Worm (Caenorhabditis elegans): Measurements from ENCODE around the gene C48B4.10.

C48B4.10 gene

DNA sequence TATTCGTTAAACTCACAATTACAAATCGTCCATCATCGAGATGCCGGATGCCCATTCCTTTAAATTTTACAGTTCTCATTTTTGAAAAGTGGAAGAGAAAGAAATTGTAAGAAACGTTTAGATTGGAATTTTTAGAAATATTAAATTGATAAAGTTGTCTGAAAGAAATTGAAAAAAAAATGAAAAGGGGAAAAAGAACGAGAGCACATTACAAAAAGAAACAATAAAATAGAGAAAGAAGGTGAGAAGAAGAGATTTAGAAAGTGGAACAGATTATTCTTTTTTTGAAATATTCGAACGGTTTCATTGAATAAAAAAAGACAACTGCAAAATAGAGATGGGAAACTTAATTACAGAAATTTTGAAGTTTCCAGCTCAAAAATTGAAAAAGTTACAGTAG lies 3.2 kb downstream of the C48B4.10 start, which contains the start of gene C48B4.8:
TSS of gene C48B4.8 (minus strand) at position 101 of the 400 bp plus-strand sequence.
- no peak for TF ChIP-seq unc-62 (GFP tag; optimal IDR thresholded peaks at IDR 0.05)

DNA sequence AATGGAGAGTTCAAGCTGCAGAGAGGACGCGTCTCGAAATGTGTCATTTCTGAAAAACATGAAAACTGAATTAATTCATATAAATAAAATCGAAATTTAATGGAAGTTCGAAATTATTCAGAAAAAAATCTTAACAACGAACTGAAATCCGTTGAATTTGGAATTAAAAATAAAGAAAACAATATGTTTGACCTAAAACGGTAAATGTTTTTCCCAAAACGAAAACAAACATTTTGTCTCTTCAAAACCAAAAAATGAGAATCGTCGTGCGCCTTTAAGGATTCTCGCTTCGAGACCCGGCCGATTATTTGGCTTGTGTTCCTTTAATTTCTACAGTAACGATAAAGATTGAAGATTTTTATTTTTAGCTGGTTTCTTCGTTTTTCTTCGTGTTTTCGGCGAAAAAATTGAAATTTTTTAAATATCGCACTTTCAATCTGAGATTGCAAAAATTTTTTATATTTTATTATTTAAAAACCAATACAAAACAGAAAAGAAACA lies 4.9 kb downstream of the C48B4.10 start, which contains the start of gene C48B4.7:
TSS of gene C48B4.7 (minus strand) at position 51 of the 501 bp plus-strand sequence.
- no peak for TF ChIP-seq unc-62 (GFP tag; optimal IDR thresholded peaks at IDR 0.05)

DNA sequence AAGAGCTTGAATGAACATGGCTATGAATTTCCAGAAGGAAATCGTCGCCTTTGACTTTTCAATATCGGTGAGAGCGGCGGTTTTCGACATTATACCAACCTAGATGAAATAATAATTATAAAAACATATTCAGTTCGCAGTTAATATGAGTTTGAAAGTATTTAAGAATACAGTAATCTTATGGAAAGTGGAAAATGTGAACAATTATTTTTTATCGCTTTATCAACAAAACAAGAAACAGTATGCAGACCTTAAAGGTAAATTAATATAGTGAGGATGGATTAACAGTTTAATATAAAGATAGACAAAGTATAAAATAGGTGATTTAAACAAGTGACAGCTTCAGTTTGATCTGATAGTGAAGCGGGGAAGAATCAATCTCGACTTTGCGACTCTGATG lies 5.8 kb downstream of the C48B4.10 start, which contains the start of gene C48B4.6:
TSS of gene C48B4.6 (minus strand) at position 101 of the 400 bp plus-strand sequence.
- no peak for TF ChIP-seq unc-62 (GFP tag; optimal IDR thresholded peaks at IDR 0.05)

DNA sequence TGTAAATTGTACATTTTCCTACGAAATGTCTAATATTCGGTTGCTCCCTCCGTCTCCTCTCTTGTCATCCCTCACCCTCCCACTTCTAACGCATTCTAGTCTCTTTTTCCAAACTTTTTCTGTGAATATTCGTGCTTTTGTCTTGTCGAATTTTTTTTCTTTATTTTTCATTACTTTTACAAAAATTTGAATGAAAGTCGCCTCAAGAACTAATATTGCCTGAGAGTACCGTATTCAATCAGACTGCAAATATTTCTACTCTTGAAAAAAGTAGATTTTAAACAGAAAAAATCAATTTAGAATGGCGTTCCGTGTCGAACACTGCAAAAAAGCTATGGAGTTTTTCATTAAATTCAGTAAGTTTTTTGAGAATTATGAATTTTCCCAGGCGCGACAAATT lies 8.0 kb downstream of the C48B4.10 start, which contains the start of gene ZK1098.11:
TSS of gene ZK1098.11 (plus strand) at position 301 of the 400 bp plus-strand sequence.
- no peak for TF ChIP-seq unc-62 (GFP tag; optimal IDR thresholded peaks at IDR 0.05)

DNA sequence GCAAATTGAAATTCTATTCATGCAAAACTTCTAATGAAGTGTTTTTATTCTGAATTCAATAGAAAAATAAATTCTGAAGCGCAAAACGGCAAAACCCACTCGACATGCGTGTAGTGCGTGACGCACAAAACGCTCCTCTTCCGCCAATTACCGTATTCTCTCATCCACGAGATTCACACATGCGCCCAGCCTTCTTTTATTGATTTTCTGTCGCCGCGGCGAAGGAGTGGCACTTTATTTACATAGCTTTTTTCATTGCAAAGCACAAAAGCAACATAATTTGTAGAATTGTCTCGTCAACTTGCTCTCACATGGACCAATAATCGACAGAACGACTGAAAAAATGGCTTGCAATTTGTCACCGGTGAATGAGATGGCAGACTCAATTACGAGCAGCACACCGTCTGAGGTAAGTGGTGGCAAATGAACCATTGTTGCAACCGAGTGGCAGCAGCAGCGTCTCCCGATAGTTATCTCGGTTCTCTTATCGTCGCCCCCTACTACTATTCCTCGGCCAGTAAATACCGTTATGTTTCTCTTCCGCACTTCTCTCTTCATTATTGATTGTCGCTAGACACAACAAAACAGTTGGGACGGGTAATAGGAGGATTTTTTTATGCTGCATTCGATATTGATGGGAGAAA lies 18.2 kb downstream of the C48B4.10 start, which contains the start of gene unc-16:
TSS of gene unc-16 (plus strand) at position 243 of the 644 bp plus-strand sequence.
- no peak for TF ChIP-seq unc-62 (GFP tag; optimal IDR thresholded peaks at IDR 0.05)

DNA sequence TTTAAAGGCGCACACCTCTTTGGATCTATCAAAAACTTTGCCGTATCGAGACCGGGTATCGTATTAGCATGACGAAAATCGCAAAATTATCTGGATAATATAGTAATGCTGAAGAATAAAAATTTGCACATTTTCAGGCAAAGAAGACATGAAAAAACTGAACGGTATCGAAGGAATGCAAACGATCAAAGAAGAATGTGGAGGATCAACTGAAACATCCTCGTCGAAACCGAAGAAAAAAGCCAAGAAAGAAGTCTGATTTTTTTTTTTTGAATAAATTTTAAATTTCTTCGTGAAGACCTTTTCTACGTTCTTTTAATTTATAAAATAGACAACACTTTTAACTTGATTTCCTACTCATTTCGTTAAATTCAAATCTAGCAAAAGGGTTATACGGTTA lies 19.5 kb downstream of the C48B4.10 start, which contains the start of gene ZK1098.12:
TSS of gene ZK1098.12 (plus strand) at position 301 of the 400 bp plus-strand sequence.
- no peak for TF ChIP-seq unc-62 (GFP tag; optimal IDR thresholded peaks at IDR 0.05)

DNA sequence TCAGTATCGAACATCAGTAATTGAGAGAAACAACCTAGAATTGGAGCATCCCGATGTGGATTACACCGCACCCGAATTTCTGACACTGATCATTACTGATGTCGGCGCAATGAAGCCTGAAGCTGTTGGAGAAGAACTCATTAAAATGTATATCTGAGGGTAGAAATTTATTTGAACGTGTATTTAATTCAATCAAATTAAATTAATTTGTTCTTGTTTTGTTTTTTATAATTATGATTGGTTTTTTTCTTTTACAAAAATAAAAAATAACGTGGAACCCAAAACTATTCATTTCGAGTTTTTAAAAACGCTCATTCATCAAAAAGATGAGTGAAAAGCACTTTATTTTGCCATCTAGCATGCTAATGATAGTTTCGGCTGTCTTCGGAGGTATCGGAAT lies 20.2 kb downstream of the C48B4.10 start, which contains the start of gene ZK1098.9:
TSS of gene ZK1098.9 (plus strand) at position 301 of the 400 bp plus-strand sequence.
- TF ChIP-seq unc-62 (GFP tag; optimal IDR thresholded peaks at IDR 0.05): no peak

DNA sequence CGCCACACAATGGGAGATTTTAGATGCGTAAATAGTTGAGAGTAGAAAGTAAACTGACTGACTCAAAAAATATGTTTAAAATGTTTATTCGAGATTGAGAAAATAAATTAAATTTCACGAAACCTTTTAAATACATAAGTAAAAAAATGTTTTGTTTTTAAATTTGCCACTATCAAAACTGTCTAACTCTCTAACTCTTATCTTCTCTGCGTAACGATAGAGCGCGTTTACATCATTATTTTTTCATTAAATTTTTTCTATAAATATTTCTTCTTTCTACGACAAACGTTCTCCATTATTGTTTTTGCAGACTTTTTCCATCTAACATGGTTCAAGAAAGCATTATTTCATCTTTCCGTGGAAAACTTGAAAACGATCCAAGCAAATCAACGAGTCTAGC lies 21.5 kb downstream of the C48B4.10 start, which contains the start of gene eif-2Balpha:
TSS of gene eif-2Balpha (plus strand) at position 304 of the 400 bp plus-strand sequence.
- no peak for TF ChIP-seq unc-62 (GFP tag; optimal IDR thresholded peaks at IDR 0.05)

DNA sequence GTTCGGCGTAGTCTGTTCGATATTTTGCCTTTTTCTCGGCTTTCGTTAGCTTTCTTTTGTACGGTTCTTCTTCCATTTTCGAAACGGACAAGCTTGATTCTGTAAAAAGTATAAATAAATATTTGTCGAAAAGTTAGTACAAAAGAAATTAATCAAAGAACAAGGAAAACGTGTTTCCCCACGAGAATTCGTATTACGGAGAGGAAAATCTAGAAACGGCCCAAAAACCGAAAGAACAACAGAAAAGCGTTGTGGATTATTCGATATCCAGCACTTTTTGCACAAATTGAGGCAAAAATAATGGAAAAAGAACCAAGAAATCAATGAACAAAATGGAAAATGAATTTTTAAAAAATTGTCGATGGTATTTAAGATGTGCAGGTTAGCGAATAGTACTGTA lies 22.0 kb downstream of the C48B4.10 start, which contains the start of gene mut-7:
TSS of gene mut-7 (minus strand) at position 101 of the 400 bp plus-strand sequence.
- no peak for TF ChIP-seq unc-62 (GFP tag; optimal IDR thresholded peaks at IDR 0.05)

DNA sequence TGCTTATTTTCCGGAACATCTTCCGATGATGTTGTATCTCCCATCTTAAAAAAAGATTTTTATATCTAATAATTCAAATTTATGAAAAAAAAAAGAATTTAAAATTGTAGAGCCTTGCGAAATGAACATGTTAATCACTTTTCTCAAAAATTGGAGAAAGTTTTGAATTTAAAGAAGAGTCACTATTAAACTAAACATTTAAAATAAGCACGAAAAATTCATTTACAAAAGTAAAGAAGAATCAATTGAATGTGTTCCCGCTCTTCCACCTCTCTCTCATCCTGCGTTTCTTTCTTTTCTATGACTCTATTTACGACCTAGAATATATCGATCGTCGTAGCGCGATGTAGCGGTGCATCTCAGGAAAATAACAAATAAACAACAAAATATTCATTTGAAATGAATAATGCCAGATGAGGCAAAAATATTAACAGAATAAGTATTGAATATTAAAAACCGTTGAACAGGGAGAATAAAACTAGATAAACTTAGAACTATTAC lies 25.6 kb downstream of the C48B4.10 start, which contains the start of gene ZK1098.3:
TSS of gene ZK1098.3 (minus strand) at position 51 of the 501 bp plus-strand sequence.
- no peak for TF ChIP-seq unc-62 (GFP tag; optimal IDR thresholded peaks at IDR 0.05)

ce11 chrIII:9528824-9529223 lies 35.5 kb downstream of the C48B4.10 start, which contains the start of gene ZK1098.2:
Gene ZK1098.2 (plus strand): TSS chrIII:9529159.
- TF ChIP-seq unc-62 (GFP tag; optimal IDR thresholded peaks at IDR 0.05): no peak

ce11 chrIII:9526851-9527250 lies 37.5 kb downstream of the C48B4.10 start, which contains the start of gene ZK1098.6:
Gene ZK1098.6 (plus strand): TSS chrIII:9527151.
- no peak for TF ChIP-seq unc-62 (GFP tag; optimal IDR thresholded peaks at IDR 0.05)

DNA sequence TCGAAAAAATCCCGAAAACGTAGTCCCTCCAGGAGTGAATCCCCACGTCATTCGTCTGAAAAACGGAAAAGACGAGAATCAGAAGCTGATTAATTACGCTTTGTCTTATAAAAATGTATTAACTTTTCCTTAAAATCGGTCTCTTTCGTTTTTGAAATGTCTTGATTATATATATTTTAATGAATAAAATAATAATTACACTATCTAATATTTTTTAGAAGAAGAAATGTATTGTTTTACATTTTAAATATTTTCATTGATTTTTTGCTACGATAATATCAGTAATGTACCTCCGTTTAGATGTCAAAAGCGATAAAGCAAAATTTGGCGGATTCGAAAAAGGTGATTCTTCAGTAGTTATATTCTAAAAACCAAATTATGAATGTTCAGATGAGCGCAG lies 39.1 kb downstream of the C48B4.10 start, which contains the start of gene trpp-3:
TSS of gene trpp-3 (plus strand) at position 301 of the 400 bp plus-strand sequence.
- TF ChIP-seq unc-62 (GFP tag; optimal IDR thresholded peaks at IDR 0.05): no peak

- TF ChIP-seq unc-62 (GFP tag; optimal IDR thresholded peaks at IDR 0.05): no peak
These were observed 40.7 kb downstream of the C48B4.10 start, which contains the start of gene mrps-23 for ce11 chrIII:9523581-9523980. Gene mrps-23 (minus strand): TSS chrIII:9523672.

DNA sequence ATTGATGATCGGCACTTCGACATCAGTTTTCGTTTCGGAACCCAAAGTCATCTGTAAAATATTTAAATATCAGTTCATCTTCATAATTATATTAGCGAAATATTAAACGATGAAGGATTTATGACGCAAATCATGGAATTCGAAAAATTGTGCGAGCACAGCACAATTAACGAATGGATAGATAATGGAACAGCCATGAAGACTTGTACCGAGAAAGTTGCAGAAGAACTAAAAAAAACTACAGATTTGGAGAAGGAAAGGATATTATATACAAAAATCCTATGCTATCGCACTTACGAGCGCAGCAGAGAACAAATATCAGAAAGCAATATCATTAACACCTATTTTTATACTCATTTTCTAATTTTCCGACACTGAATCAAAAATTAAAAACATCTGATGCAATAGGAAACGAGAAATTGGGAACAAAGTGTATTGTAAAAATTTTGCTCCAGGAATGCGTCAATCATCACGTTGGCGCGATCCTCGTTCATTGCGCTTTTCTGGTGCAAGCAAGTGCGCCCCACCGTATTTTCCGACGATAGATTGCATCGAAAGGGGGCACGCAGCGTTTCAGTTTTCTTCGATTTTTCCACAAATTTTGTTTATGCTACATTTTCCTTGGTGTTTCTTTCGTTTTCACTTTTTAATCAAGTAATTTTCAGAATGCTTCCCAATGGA lies 42.8 kb downstream of the C48B4.10 start, which contains the start of the genes clu-1 and prp-40:
TSS of gene clu-1 (minus strand) at position 51 of the 681 bp plus-strand sequence.
TSS of gene prp-40 (plus strand) at position 666 of the 681 bp plus-strand sequence.
- TF ChIP-seq unc-62 (GFP tag; optimal IDR thresholded peaks at IDR 0.05): no peak
